Worm (Caenorhabditis elegans) whole organism, midembryonic: Measurements from ENCODE around the gene F22H10.2.
A peak's percentile ranks its signal among the peaks of the same experiment; 100 is the strongest.

ENCODE experiments used
- T22C8.4 ChIP-seq: fragments of 200-800 bp; sonication (Bioruptor generic); IDR thresholded peaks from 2 replicates; pipeline ENCODE4 v1.3.6; 2022; ENCODE audit warnings: missing genetic modification characterization, missing compliant biosample characterization
- cog-1 ChIP-seq: sonication (generic microtip); optimal IDR thresholded peaks from 2 replicates; lab custom pipeline; 2016; ENCODE audit warnings: missing genetic modification characterization, missing compliant biosample characterization
- flt-1 ChIP-seq: fragments of 200-800 bp; sonication (Bioruptor generic); IDR thresholded peaks from 2 replicates; pipeline ENCODE4 v1.3.6; 2022; ENCODE audit warnings: missing genetic modification characterization, missing compliant biosample characterization
- klf-2 ChIP-seq: fragments of 200-800 bp; sonication (Bioruptor generic); conservative IDR thresholded peaks from 2 replicates; pipeline ENCODE4 v1.3.6; 2022; ENCODE audit warnings: missing genetic modification reagents, missing genetic modification characterization, missing compliant biosample characterization
- med-1 ChIP-seq: sonication (generic microtip); optimal IDR thresholded peaks from 2 replicates; lab custom pipeline; 2017; ENCODE audit warnings: missing genetic modification characterization, mild to moderate bottlenecking, missing compliant biosample characterization, antibody characterized with exemption, missing genetic modification reagents; ENCODE audit not compliant: insufficient read depth
- ref-1 ChIP-seq: fragments of 200-800 bp; sonication (Bioruptor generic); conservative IDR thresholded peaks from 2 replicates; pipeline ENCODE4 v1.3.6; 2022; ENCODE audit warnings: missing genetic modification reagents, missing genetic modification characterization, missing compliant biosample characterization
- tab-1 ChIP-seq: fragments of 200-800 bp; sonication (Bioruptor generic); IDR thresholded peaks from 2 replicates; pipeline ENCODE4 v1.3.6; 2022; ENCODE audit warnings: missing genetic modification characterization, missing compliant biosample characterization
- ztf-23 ChIP-seq: fragments of 200-800 bp; sonication (Bioruptor generic); IDR thresholded peaks from 2 replicates; pipeline ENCODE4 v1.3.6; 2022; ENCODE audit warnings: missing genetic modification reagents, missing genetic modification characterization, missing compliant biosample characterization
- ztf-29 ChIP-seq: fragments of 200-800 bp; sonication (Bioruptor generic); IDR thresholded peaks from 2 replicates; pipeline ENCODE4 v1.3.6; 2022; ENCODE audit warnings: missing genetic modification reagents, missing genetic modification characterization, missing compliant biosample characterization

The F22H10.2 gene

ce11 chrX:16691045-16691444, 11.7 kb downstream of the F22H10.2 start, which contains the start of gene F22H10.6:
F22H10.6 (minus strand) TSS chrX:16691336.
- TF ChIP-seq ztf-23 (no peak), tab-1 (GFP tag; lab: Robert Waterston, UW) (no peak), ref-1 (GFP tag; lab: Robert Waterston, UW) (no peak), ztf-29 (no peak), klf-2 (GFP tag; lab: Robert Waterston, UW) (no peak), med-1 (GFP tag; lab: Kevin White, UChicago) (no peak), T22C8.4 (no peak), flt-1 (GFP tag; lab: Robert Waterston, UW) (no peak), cog-1 (tag; lab: Kevin White, UChicago) (no peak)

- TF ChIP-seq T22C8.4 (no peak), tab-1 (GFP tag; lab: Robert Waterston, UW) (no peak), flt-1 (GFP tag; lab: Robert Waterston, UW) (no peak), klf-2 (GFP tag; lab: Robert Waterston, UW) (no peak), ztf-23 (no peak), ref-1 (GFP tag; lab: Robert Waterston, UW) (no peak), med-1 (GFP tag; lab: Kevin White, UChicago) (no peak), ztf-29 (no peak), cog-1 (tag; lab: Kevin White, UChicago) (no peak)
These were observed 15.8 kb downstream of the F22H10.2 start for ce11 chrX:16695184-16695583.

- no peak for TF ChIP-seq cog-1 (tag; lab: Kevin White, UChicago)
- TF ChIP-seq flt-1 (GFP tag; lab: Robert Waterston, UW): 0 out of 2 replicates have a peak, but pooled peaks have one; percentile 31
These were observed 17.5 kb downstream of the F22H10.2 start for ce11 chrX:16696822-16697221.

- TF ChIP-seq flt-1 (GFP tag; lab: Robert Waterston, UW): no peak
- no peak for TF ChIP-seq klf-2 (GFP tag; lab: Robert Waterston, UW)
- TF ChIP-seq med-1 (GFP tag; lab: Kevin White, UChicago): no peak
- TF ChIP-seq ztf-29: no peak
- TF ChIP-seq T22C8.4: no peak
- no peak for TF ChIP-seq tab-1 (GFP tag; lab: Robert Waterston, UW)
- TF ChIP-seq cog-1 (tag; lab: Kevin White, UChicago): no peak
- no peak for TF ChIP-seq ref-1 (GFP tag; lab: Robert Waterston, UW)
- no peak for TF ChIP-seq ztf-23
These were observed 18.7 kb downstream of the F22H10.2 start for ce11 chrX:16698074-16698473.

ce11 chrX:16702232-16702631, 22.9 kb downstream of the F22H10.2 start, which contains the start of gene F22H10.1:
F22H10.1 (plus strand) TSS chrX:16702442.
- TF ChIP-seq ztf-23: no peak
- TF ChIP-seq T22C8.4: no peak
- no peak for TF ChIP-seq ref-1 (GFP tag; lab: Robert Waterston, UW)
- no peak for TF ChIP-seq ztf-29
- no peak for TF ChIP-seq klf-2 (GFP tag; lab: Robert Waterston, UW)
- TF ChIP-seq med-1 (GFP tag; lab: Kevin White, UChicago): no peak
- TF ChIP-seq flt-1 (GFP tag; lab: Robert Waterston, UW): no peak
- no peak for TF ChIP-seq cog-1 (tag; lab: Kevin White, UChicago)
- no peak for TF ChIP-seq tab-1 (GFP tag; lab: Robert Waterston, UW)

- no peak for TF ChIP-seq tab-1 (GFP tag; lab: Robert Waterston, UW)
- no peak for TF ChIP-seq T22C8.4
- TF ChIP-seq med-1 (GFP tag; lab: Kevin White, UChicago): no peak
- no peak for TF ChIP-seq klf-2 (GFP tag; lab: Robert Waterston, UW)
- TF ChIP-seq cog-1 (tag; lab: Kevin White, UChicago): no peak
- TF ChIP-seq ref-1 (GFP tag; lab: Robert Waterston, UW): no peak
- TF ChIP-seq flt-1 (GFP tag; lab: Robert Waterston, UW): no peak
- no peak for TF ChIP-seq ztf-29
- no peak for TF ChIP-seq ztf-23
These were observed 24.7 kb downstream of the F22H10.2 start for ce11 chrX:16704086-16704485.

ce11 chrX:16705607-16706006, 26.3 kb downstream of the F22H10.2 start:
- TF ChIP-seq ztf-23 (no peak), flt-1 (GFP tag; lab: Robert Waterston, UW) (no peak), klf-2 (GFP tag; lab: Robert Waterston, UW) (no peak), tab-1 (GFP tag; lab: Robert Waterston, UW) (no peak), ref-1 (GFP tag; lab: Robert Waterston, UW) (no peak), T22C8.4 (no peak), cog-1 (tag; lab: Kevin White, UChicago) (no peak), med-1 (GFP tag; lab: Kevin White, UChicago) (no peak), ztf-29 (no peak)

- TF ChIP-seq ztf-29 (no peak), cog-1 (tag; lab: Kevin White, UChicago) (no peak), flt-1 (GFP tag; lab: Robert Waterston, UW) (no peak), ztf-23 (no peak), T22C8.4 (no peak), med-1 (GFP tag; lab: Kevin White, UChicago) (no peak), tab-1 (GFP tag; lab: Robert Waterston, UW) (no peak), ref-1 (GFP tag; lab: Robert Waterston, UW) (no peak), klf-2 (GFP tag; lab: Robert Waterston, UW) (no peak)
These were observed 32.0 kb downstream of the F22H10.2 start, which contains the start of gene lgc-53 for ce11 chrX:16711381-16711780. lgc-53 (plus strand) TSS chrX:16711681.

- TF ChIP-seq tab-1 (GFP tag; lab: Robert Waterston, UW) (no peak), cog-1 (tag; lab: Kevin White, UChicago) (no peak), ref-1 (GFP tag; lab: Robert Waterston, UW) (no peak), T22C8.4 (no peak), ztf-29 (no peak), ztf-23 (no peak), med-1 (GFP tag; lab: Kevin White, UChicago) (no peak), klf-2 (GFP tag; lab: Robert Waterston, UW) (no peak), flt-1 (GFP tag; lab: Robert Waterston, UW) (no peak)
These were observed 36.6 kb downstream of the F22H10.2 start for ce11 chrX:16715938-16716337.

- TF ChIP-seq T22C8.4 (no peak), ztf-23 (no peak), ref-1 (GFP tag; lab: Robert Waterston, UW) (no peak), med-1 (GFP tag; lab: Kevin White, UChicago) (no peak), klf-2 (GFP tag; lab: Robert Waterston, UW) (no peak), tab-1 (GFP tag; lab: Robert Waterston, UW) (no peak), cog-1 (tag; lab: Kevin White, UChicago) (no peak), ztf-29 (no peak)
These were observed 42.6 kb downstream of the F22H10.2 start for ce11 chrX:16721930-16722329.
